Worm (Caenorhabditis elegans) whole organism, late embryonic: ENCODE measurements around the gene gpcp-2.

Experiments used
- T23F11.4 ChIP-seq: fragments of 200-800 bp; sonication (Bioruptor generic); optimal IDR thresholded peaks from 2 replicates; lab custom pipeline; 2018; ENCODE audit warnings: mild to moderate bottlenecking, missing genetic modification characterization, missing compliant biosample characterization
- ama-1 ChIP-seq: fragments of 150-350 bp; optimal IDR thresholded peaks from 2 replicates; lab custom pipeline; 2014
- ceh-24 ChIP-seq: sonication (generic microtip); optimal IDR thresholded peaks from 2 replicates; lab custom pipeline; 2016; ENCODE audit warnings: mild to moderate bottlenecking, missing genetic modification characterization, missing compliant biosample characterization
- ceh-48 ChIP-seq: sonication (generic microtip); optimal IDR thresholded peaks from 2 replicates; lab custom pipeline; 2016; ENCODE audit warnings: missing genetic modification characterization, inconsistent platforms, missing compliant biosample characterization
- ceh-6 ChIP-seq: fragments of 200-800 bp; sonication (Bioruptor generic); optimal IDR thresholded peaks from 2 replicates; lab custom pipeline; 2018; ENCODE audit warnings: mild to moderate bottlenecking, missing genetic modification characterization, missing compliant biosample characterization
- dmd-4 ChIP-seq: sonication (generic microtip); optimal IDR thresholded peaks from 2 replicates; lab custom pipeline; 2016; ENCODE audit warnings: borderline replicate concordance, missing genetic modification characterization, missing compliant biosample characterization
- dve-1 ChIP-seq: sonication (generic microtip); optimal IDR thresholded peaks from 2 replicates; lab custom pipeline; 2017; ENCODE audit warnings: antibody characterized with exemption, mild to moderate bottlenecking, missing genetic modification characterization, missing compliant biosample characterization
- elt-4 ChIP-seq: sonication (generic microtip); optimal IDR thresholded peaks from 2 replicates; lab custom pipeline; 2016; ENCODE audit warnings: missing genetic modification characterization, missing compliant biosample characterization
- ets-4 ChIP-seq: sonication (generic microtip); optimal IDR thresholded peaks from 2 replicates; lab custom pipeline; 2016; ENCODE audit warnings: missing genetic modification characterization, missing compliant biosample characterization
- eyg-1 ChIP-seq: sonication (generic microtip); optimal IDR thresholded peaks from 2 replicates; lab custom pipeline; 2016; ENCODE audit warnings: missing genotype, missing genetic modification characterization, missing compliant biosample characterization
- hlh-13 ChIP-seq: fragments of 200-800 bp; sonication (Bioruptor generic); optimal IDR thresholded peaks from 2 replicates; lab custom pipeline; 2018; ENCODE audit warnings: mild to moderate bottlenecking, missing genetic modification characterization, missing compliant biosample characterization
- hlh-15 ChIP-seq: sonication (generic microtip); optimal IDR thresholded peaks from 2 replicates; lab custom pipeline; 2016; ENCODE audit warnings: missing genetic modification characterization, missing compliant biosample characterization
- hlh-30 ChIP-seq: sonication (generic microtip); optimal IDR thresholded peaks from 2 replicates; lab custom pipeline; 2017; ENCODE audit warnings: antibody characterized with exemption, missing genetic modification characterization, missing compliant biosample characterization; ENCODE audit not compliant: insufficient read depth
- hlh-6 ChIP-seq: sonication (generic microtip); optimal IDR thresholded peaks from 2 replicates; lab custom pipeline; 2016; ENCODE audit warnings: missing genotype, missing genetic modification characterization, missing compliant biosample characterization
- madf-2 ChIP-seq: sonication (generic microtip); optimal IDR thresholded peaks from 2 replicates; lab custom pipeline; 2017; ENCODE audit warnings: missing genetic modification characterization, missing compliant biosample characterization
- nfya-1 ChIP-seq: sonication (generic microtip); optimal IDR thresholded peaks from 2 replicates; lab custom pipeline; 2017; ENCODE audit warnings: missing genetic modification characterization, mild to moderate bottlenecking, missing compliant biosample characterization, antibody characterized with exemption, moderate library complexity
- nhr-11 ChIP-seq: fragments of 150-350 bp; optimal IDR thresholded peaks from 2 replicates; lab custom pipeline; 2014; ENCODE audit warnings: missing biosample characterization, missing genetic modification characterization
- pha-2 ChIP-seq: sonication (generic microtip); optimal IDR thresholded peaks from 2 replicates; lab custom pipeline; 2017; ENCODE audit warnings: mild to moderate bottlenecking, missing genetic modification characterization, missing compliant biosample characterization
- pha-4 ChIP-seq: fragments of 150-350 bp; optimal IDR thresholded peaks from 2 replicates; lab custom pipeline; 2018; ENCODE audit warnings: missing biosample characterization, missing genetic modification reagents, missing genetic modification characterization
- pros-1 ChIP-seq: fragments of 150-350 bp; optimal IDR thresholded peaks from 2 replicates; lab custom pipeline; 2014; ENCODE audit warnings: missing biosample characterization, missing genetic modification reagents, missing genetic modification characterization
- rnt-1 ChIP-seq: sonication (generic microtip); optimal IDR thresholded peaks from 2 replicates; lab custom pipeline; 2016; ENCODE audit warnings: missing genetic modification characterization, missing compliant biosample characterization
- sox-4 ChIP-seq: sonication (generic microtip); optimal IDR thresholded peaks from 2 replicates; lab custom pipeline; 2017; ENCODE audit warnings: mild to moderate bottlenecking, missing genetic modification characterization, inconsistent platforms, missing compliant biosample characterization
- syd-9 ChIP-seq: sonication (generic microtip); optimal IDR thresholded peaks from 2 replicates; lab custom pipeline; 2016; ENCODE audit warnings: mild to moderate bottlenecking, missing genetic modification characterization, moderate library complexity, missing compliant biosample characterization
- tbx-2 ChIP-seq: sonication (generic microtip); optimal IDR thresholded peaks from 2 replicates; lab custom pipeline; 2016; ENCODE audit warnings: missing genetic modification characterization, missing compliant biosample characterization
- tbx-7 ChIP-seq: sonication (generic microtip); optimal IDR thresholded peaks from 2 replicates; lab custom pipeline; 2016; ENCODE audit warnings: missing genotype, missing genetic modification characterization, missing compliant biosample characterization
- ttx-3 ChIP-seq: sonication (generic microtip); optimal IDR thresholded peaks from 2 replicates; lab custom pipeline; 2016; ENCODE audit warnings: missing genetic modification reagents, missing genetic modification characterization, missing compliant biosample characterization
- zip-5 ChIP-seq: sonication (generic microtip); optimal IDR thresholded peaks from 2 replicates; lab custom pipeline; 2016; ENCODE audit warnings: missing genetic modification characterization, missing compliant biosample characterization
- ztf-16 ChIP-seq: sonication (generic microtip); optimal IDR thresholded peaks from 2 replicates; lab custom pipeline; 2017; ENCODE audit warnings: missing genetic modification characterization, missing compliant biosample characterization

The gpcp-2 gene

DNA sequence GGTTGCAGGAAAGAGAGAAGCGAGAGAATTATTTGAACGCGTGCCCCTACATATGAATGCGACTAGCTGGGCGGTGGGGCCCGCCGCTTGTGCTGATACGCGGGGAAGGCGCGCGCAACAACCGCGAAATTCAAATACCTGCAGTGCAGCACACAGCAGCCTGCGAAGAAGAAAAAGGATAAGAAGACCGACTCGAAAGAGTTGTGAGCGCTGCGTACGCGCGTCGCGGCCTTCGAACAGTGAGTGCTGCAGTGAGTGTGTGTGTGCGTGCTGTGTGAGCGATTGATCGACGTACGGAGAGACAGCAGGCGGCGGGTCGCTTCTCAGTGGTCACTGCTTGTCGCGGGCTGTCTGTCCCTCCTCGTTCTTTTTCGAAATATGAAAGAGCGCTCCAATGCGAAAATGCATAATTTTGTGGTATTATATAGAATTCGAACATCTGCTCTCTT, 44.9 kb downstream of the gpcp-2 start (continued):
- TF ChIP-seq madf-2 (tag; lab: Kevin White, UChicago) (peak; percentile 59), hlh-30 (tag; lab: Kevin White, UChicago) (peak; percentile 33), syd-9 (tag; lab: Kevin White, UChicago) (peak; percentile 67), tbx-2 (peak; percentile 93), pros-1 (tag; lab: Kevin White, UChicago) (peak; percentile 72), nfya-1 (peak; percentile 90), rnt-1 (peak; percentile 87), ceh-6 (GFP tag; lab: Kevin White, UChicago) (peak; percentile 51), T23F11.4 (GFP tag; lab: Kevin White, UChicago) (peak; percentile 71), ama-1 (lab: Kevin White, UChicago) (no peak)
- TF ChIP-seq, all 69 proteins: peak for 40

DNA sequence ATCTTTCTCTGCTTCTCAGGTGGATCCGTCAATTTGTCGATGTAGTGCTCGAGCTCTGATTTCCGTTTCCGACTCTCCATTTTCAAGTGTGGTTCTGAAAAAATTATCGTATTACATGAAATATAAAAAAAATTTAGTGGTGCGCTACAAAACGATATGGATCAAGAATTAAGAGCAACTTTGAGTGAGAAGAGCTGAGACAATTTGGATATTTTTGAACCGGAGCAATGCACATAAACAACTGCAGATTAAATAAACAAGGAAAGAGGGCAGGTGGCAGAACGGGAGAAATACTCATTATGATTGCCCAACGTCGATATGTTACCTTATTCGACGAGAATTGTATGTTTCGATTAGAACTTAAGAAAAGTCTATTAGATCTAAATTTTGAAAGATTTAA, 45.5 kb downstream of the gpcp-2 start, which contains the start of gene swsn-7:
Gene swsn-7 (minus strand): TSS at position 101 of the 400 bp plus-strand sequence.
- TF ChIP-seq ceh-6 (GFP tag; lab: Kevin White, UChicago), result no peak
- TF ChIP-seq rnt-1, result no peak
- no peak for TF ChIP-seq sox-4 (tag; lab: Kevin White, UChicago)
- TF ChIP-seq eyg-1, result no peak
- TF ChIP-seq T23F11.4 (GFP tag; lab: Kevin White, UChicago), result no peak
- no peak for TF ChIP-seq zip-5 (tag; lab: Kevin White, UChicago)
- TF ChIP-seq ztf-16 (tag; lab: Kevin White, UChicago), result no peak
- no peak for TF ChIP-seq elt-4 (tag; lab: Kevin White, UChicago)
- TF ChIP-seq ceh-24, result no peak
- no peak for TF ChIP-seq ets-4 (tag; lab: Kevin White, UChicago)
- TF ChIP-seq dmd-4 (tag; lab: Kevin White, UChicago), result no peak
- TF ChIP-seq tbx-7 (tag; lab: Kevin White, UChicago), result no peak
- no peak for TF ChIP-seq pha-2 (tag; lab: Kevin White, UChicago)
- TF ChIP-seq ttx-3 (tag; lab: Kevin White, UChicago), result no peak
- TF ChIP-seq hlh-6 (tag; lab: Kevin White, UChicago), result no peak
- TF ChIP-seq, all 69 proteins: peak for 0

- TF ChIP-seq pha-4 (tag; lab: Kevin White, UChicago) (no peak), hlh-6 (tag; lab: Kevin White, UChicago) (no peak), hlh-15 (tag; lab: Kevin White, UChicago) (no peak), nhr-11 (tag; lab: Kevin White, UChicago) (no peak), dve-1 (tag; lab: Kevin White, UChicago) (no peak)
Measured at ce11 chrII:8022461-8022860, 50.7 kb downstream of the gpcp-2 start, which contains the start of gene hda-2. TSS of gene hda-2 (minus strand) at chrII:8022561.

DNA sequence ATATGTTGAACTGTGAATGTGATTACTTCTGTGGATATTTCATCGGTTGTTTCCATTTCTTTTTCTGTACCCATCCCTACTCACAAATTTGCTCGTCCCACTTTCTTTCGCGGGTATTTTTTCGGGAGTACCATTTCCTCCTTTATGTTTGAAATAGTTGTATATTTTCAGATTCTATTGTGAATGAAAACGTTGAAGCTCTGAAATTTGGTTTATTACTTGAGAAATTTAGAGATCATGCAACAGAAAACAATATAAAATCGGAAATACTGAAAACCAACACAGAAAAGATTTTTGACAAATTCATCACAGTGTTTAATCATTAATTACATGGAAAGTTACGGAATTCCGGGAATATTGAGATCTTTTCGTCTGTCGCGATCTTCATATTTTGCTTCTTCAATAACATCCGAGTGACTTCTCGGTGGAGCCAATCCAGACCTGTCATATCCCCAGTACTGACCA, 52.6 kb downstream of the gpcp-2 start:
- TF ChIP-seq ceh-48 (tag; lab: Kevin White, UChicago) (no peak), hlh-13 (GFP tag; lab: Kevin White, UChicago) (no peak), rnt-1 (no peak)
